Fruit fly (Drosophila melanogaster): Measurements from ENCODE around the gene nAChRalpha6.
A peak's percentile ranks its signal among the peaks of the same experiment; 100 is the strongest.

nAChRalpha6 gene

DNA sequence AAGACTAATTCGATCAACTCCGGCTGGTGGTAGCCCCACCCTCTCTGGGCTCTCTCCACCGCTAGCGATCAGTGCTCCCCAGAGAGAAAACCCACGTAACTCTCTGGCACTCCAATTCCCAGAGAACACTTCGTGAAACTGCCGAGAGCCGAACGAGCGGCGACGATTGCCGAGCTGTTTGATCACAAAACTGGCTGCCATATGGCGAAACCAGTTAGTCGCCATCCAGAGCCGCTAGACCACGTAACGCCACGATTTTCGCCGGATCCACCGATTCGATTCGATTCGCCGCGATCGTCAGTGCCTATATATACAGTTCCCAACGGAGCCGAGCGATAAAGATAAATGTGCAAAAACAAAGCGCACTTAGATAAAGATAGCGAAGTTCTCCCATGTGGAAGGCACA, 103.9 kb downstream of the nAChRalpha6 start, which contains the start of gene IP3K1:
IP3K1 (plus strand) TSS at position 209 of the 406 bp plus-strand sequence.
- TF ChIP-seq foxo (GFP tag; optimal IDR thresholded peaks at IDR 0.05), result peak in 1 of 2 experiments; percentile 55
- TF ChIP-seq CG9705 (GFP tag; optimal IDR thresholded peaks at IDR 0.05), result no peak
- TF ChIP-seq CG32264 (GFP tag; optimal IDR thresholded peaks at IDR 0.05), result no peak
- TF ChIP-seq tai (GFP tag; optimal IDR thresholded peaks at IDR 0.05), result no peak
- TF ChIP-seq Rel (GFP tag; optimal IDR thresholded peaks at IDR 0.05), result peak; percentile 64
- peak; percentile 83 for TF ChIP-seq Rel (tag; optimal IDR thresholded peaks at IDR 0.05)
- no peak for TF ChIP-seq Abd-B (GFP tag; optimal IDR thresholded peaks at IDR 0.05)
- TF ChIP-seq br (GFP tag; optimal IDR thresholded peaks at IDR 0.05), result peak; percentile 67
- TF ChIP-seq lola (GFP tag; optimal IDR thresholded peaks at IDR 0.05), result no peak
- peak; percentile 98 for TF ChIP-seq Dif (GFP tag; optimal IDR thresholded peaks at IDR 0.05; ENCODE audit: partially characterized antibody)
- peak; percentile 97 to 98 for TF ChIP-seq dl (GFP tag; optimal IDR thresholded peaks at IDR 0.05; ENCODE audit: insufficient read depth in 1 of 2, partially characterized antibody in 2 of 2)
- no peak for TF ChIP-seq psq (GFP tag; optimal IDR thresholded peaks at IDR 0.05)
- TF ChIP-seq Jra (GFP tag; optimal IDR thresholded peaks at IDR 0.05), result peak; percentile 52
- no peak for TF ChIP-seq GATAd (GFP tag; optimal IDR thresholded peaks at IDR 0.05)
- peak; percentile 94 for TF ChIP-seq Vsx2 (GFP tag; optimal IDR thresholded peaks at IDR 0.05; ENCODE audit: partially characterized antibody)
- TF ChIP-seq fru (GFP tag; optimal IDR thresholded peaks at IDR 0.05), result peak; percentile 54
- TF ChIP-seq Mio (GFP tag; optimal IDR thresholded peaks at IDR 0.05), result peak; percentile 18
- peak; percentile 57 for TF ChIP-seq rgr (GFP tag; optimal IDR thresholded peaks at IDR 0.05)
- TF ChIP-seq HLH106 (tag; optimal IDR thresholded peaks at IDR 0.05), result peak; percentile 18
- TF ChIP-seq sage (GFP tag; optimal IDR thresholded peaks at IDR 0.05), result no peak
- TF ChIP-seq brk (GFP tag; optimal IDR thresholded peaks at IDR 0.05), result no peak
- TF ChIP-seq h (GFP tag; optimal IDR thresholded peaks at IDR 0.05), result peak; percentile 73
- peak; percentile 68 for TF ChIP-seq Sp1 (GFP tag; optimal IDR thresholded peaks at IDR 0.05)
- peak; percentile 87 for TF ChIP-seq Hr83 (GFP tag; optimal IDR thresholded peaks at IDR 0.05; ENCODE audit: poor library complexity, severe bottlenecking)
- peak; percentile 51 for TF ChIP-seq OdsH (GFP tag; optimal IDR thresholded peaks at IDR 0.05)
- TF ChIP-seq Hnf4 (GFP tag; optimal IDR thresholded peaks at IDR 0.05), result peak; percentile 57

dm6 chr2L:9779754-9780153, 106.3 kb downstream of the nAChRalpha6 start:
- TF ChIP-seq Rel (GFP tag; optimal IDR thresholded peaks at IDR 0.05) (no peak), Rel (tag; optimal IDR thresholded peaks at IDR 0.05) (peak; percentile 31), Mio (GFP tag; optimal IDR thresholded peaks at IDR 0.05) (no peak)

- TF ChIP-seq usp (GFP tag; optimal IDR thresholded peaks at IDR 0.05) (no peak), Mio (GFP tag; optimal IDR thresholded peaks at IDR 0.05) (no peak)
Measured at dm6 chr2L:9779147-9779546, 106.9 kb downstream of the nAChRalpha6 start.

- TF ChIP-seq CrebA (GFP tag; optimal IDR thresholded peaks at IDR 0.05; ENCODE audit: borderline replicate concordance) (no peak), woc (GFP tag; optimal IDR thresholded peaks at IDR 0.05) (no peak), jim (GFP tag; optimal IDR thresholded peaks at IDR 0.05) (no peak), Vsx2 (GFP tag; optimal IDR thresholded peaks at IDR 0.05; ENCODE audit: partially characterized antibody) (no peak), Mio (GFP tag; optimal IDR thresholded peaks at IDR 0.05) (no peak), Dif (GFP tag; optimal IDR thresholded peaks at IDR 0.05; ENCODE audit: partially characterized antibody) (no peak), Dfd (GFP tag; optimal IDR thresholded peaks at IDR 0.05) (no peak), dmrt93B (GFP tag; optimal IDR thresholded peaks at IDR 0.05) (no peak), tai (GFP tag; optimal IDR thresholded peaks at IDR 0.05) (no peak), dsf (GFP tag; optimal IDR thresholded peaks at IDR 0.05; ENCODE audit: borderline replicate concordance) (no peak), Abd-B (GFP tag; optimal IDR thresholded peaks at IDR 0.05) (no peak), N (GFP tag; optimal IDR thresholded peaks at IDR 0.05) (no peak)
Measured at dm6 chr2L:9778416-9778815, 107.6 kb downstream of the nAChRalpha6 start.

All from whole organism, wandering third instar larva.